Worm (Caenorhabditis elegans): Measurements from ENCODE around the gene K08E5.6.

The K08E5.6 gene

ce11 chrIII:10096525-10096972 is 44.3 kb upstream of the K08E5.6 start:
- TF ChIP-seq mdl-1 (tag; optimal IDR thresholded peaks at IDR 0.05) (peak; percentile 96), ama-1 (optimal IDR thresholded peaks at IDR 0.05) (no peak), ceh-9 (tag; optimal IDR thresholded peaks at IDR 0.05) (no peak), R02D3.7 (tag; optimal IDR thresholded peaks at IDR 0.05) (peak; percentile 77), ztf-4 (tag; optimal IDR thresholded peaks at IDR 0.05) (no peak), lsy-12 (tag; optimal IDR thresholded peaks at IDR 0.05) (peak; percentile 76), nfya-1 (tag; optimal IDR thresholded peaks at IDR 0.05; ENCODE audit: insufficient read depth) (peak; percentile 99), skn-1 (tag; optimal IDR thresholded peaks at IDR 0.05) (peak; percentile 62), ceh-28 (tag; optimal IDR thresholded peaks at IDR 0.05) (peak; percentile 95), snpc-4 (tag; optimal IDR thresholded peaks at IDR 0.05) (peak; percentile 52), pqm-1 (tag; optimal IDR thresholded peaks at IDR 0.05) (peak; percentile 72), unc-39 (tag; optimal IDR thresholded peaks at IDR 0.05) (no peak), elt-1 (tag; optimal IDR thresholded peaks at IDR 0.05) (peak; percentile 54), elt-3 (tag; optimal IDR thresholded peaks at IDR 0.05) (no peak), zag-1 (tag; optimal IDR thresholded peaks at IDR 0.05) (peak; percentile 66), aly-2 (tag; optimal IDR thresholded peaks at IDR 0.05) (no peak), jun-1 (tag; optimal IDR thresholded peaks at IDR 0.05) (peak; percentile 90), nhr-23 (tag; optimal IDR thresholded peaks at IDR 0.05) (peak; percentile 79), nhr-28 (tag; optimal IDR thresholded peaks at IDR 0.05) (no peak), lin-15B (tag; optimal IDR thresholded peaks at IDR 0.05) (peak; percentile 76), nhr-11 (tag; optimal IDR thresholded peaks at IDR 0.05) (peak; percentile 16), egl-5 (tag; optimal IDR thresholded peaks at IDR 0.05) (peak; percentile 80), nhr-43 (tag; optimal IDR thresholded peaks at IDR 0.05; ENCODE audit: poor library complexity, severe bottlenecking) (peak; percentile 77), daf-12 (tag; optimal IDR thresholded peaks at IDR 0.05) (no peak), ceh-16 (tag; optimal IDR thresholded peaks at IDR 0.05) (no peak), elt-2 (tag; optimal IDR thresholded peaks at IDR 0.05) (peak; percentile 78), lin-39 (tag; optimal IDR thresholded peaks at IDR 0.05) (peak; percentile 83), eor-1 (tag; optimal IDR thresholded peaks at IDR 0.05) (no peak), pha-4 (tag; optimal IDR thresholded peaks at IDR 0.05) (peak; percentile 96), hmg-11 (tag; optimal IDR thresholded peaks at IDR 0.05) (peak; percentile 99), nhr-12 (tag; optimal IDR thresholded peaks at IDR 0.05) (no peak), nhr-67 (tag; optimal IDR thresholded peaks at IDR 0.05) (no peak), ceh-82 (tag; optimal IDR thresholded peaks at IDR 0.05) (peak; percentile 85), nhr-77 (tag; optimal IDR thresholded peaks at IDR 0.05) (peak; percentile 80), egl-27 (tag; optimal IDR thresholded peaks at IDR 0.05) (peak; percentile 47), unc-62 (GFP tag; optimal IDR thresholded peaks at IDR 0.05) (peak; percentile 96), tbx-2 (tag; optimal IDR thresholded peaks at IDR 0.05) (peak; percentile 67), sea-2 (GFP tag; optimal IDR thresholded peaks at IDR 0.05) (no peak), mml-1 (tag; optimal IDR thresholded peaks at IDR 0.05) (no peak), nhr-25 (tag; optimal IDR thresholded peaks at IDR 0.05) (peak; percentile 90)

- TF ChIP-seq nhr-43 (tag; optimal IDR thresholded peaks at IDR 0.05; ENCODE audit: poor library complexity, severe bottlenecking) (no peak), elt-2 (tag; optimal IDR thresholded peaks at IDR 0.05) (no peak), ztf-11 (tag; optimal IDR thresholded peaks at IDR 0.05) (no peak), tbx-2 (tag; optimal IDR thresholded peaks at IDR 0.05) (no peak), ceh-16 (tag; optimal IDR thresholded peaks at IDR 0.05) (no peak), fkh-2 (tag; optimal IDR thresholded peaks at IDR 0.05) (no peak), unc-39 (tag; optimal IDR thresholded peaks at IDR 0.05) (no peak), fkh-10 (GFP tag; optimal IDR thresholded peaks at IDR 0.05) (no peak), mdl-1 (tag; optimal IDR thresholded peaks at IDR 0.05) (no peak), ceh-82 (tag; optimal IDR thresholded peaks at IDR 0.05) (no peak), aly-2 (tag; optimal IDR thresholded peaks at IDR 0.05) (no peak), ZK546.5 (tag; optimal IDR thresholded peaks at IDR 0.05) (no peak), unc-62 (GFP tag; optimal IDR thresholded peaks at IDR 0.05) (no peak), nhr-77 (tag; optimal IDR thresholded peaks at IDR 0.05) (no peak), egl-5 (tag; optimal IDR thresholded peaks at IDR 0.05) (no peak)
Measured at ce11 chrIII:10097981-10098380, 42.9 kb upstream of the K08E5.6 start, which contains the start of gene spop-1. Gene spop-1, minus strand, starts transcription at chrIII:10098081.

Data from whole organism, L3 larva.